Worm (Caenorhabditis elegans) whole organism, mixed stage, embryonic: ENCODE data around the gene C03B1.14.

Source experiments
- blmp-1 ChIP-seq: fragments of 150-350 bp; optimal IDR thresholded peaks from 2 replicates; lab custom pipeline; 2014; ENCODE audit warnings: missing biosample characterization, missing genetic modification characterization
- ceh-83 ChIP-seq: fragments of 200-800 bp; sonication (Bioruptor generic); optimal IDR thresholded peaks from 2 replicates; lab custom pipeline; 2018; ENCODE audit warnings: mild to moderate bottlenecking, missing genetic modification characterization, missing compliant biosample characterization
- ces-1 ChIP-seq: fragments of 150-350 bp; optimal IDR thresholded peaks from 2 replicates; lab custom pipeline; 2014; ENCODE audit warnings: missing biosample characterization, missing genetic modification reagents, missing genetic modification characterization
- elt-1 ChIP-seq: sonication (generic microtip); optimal IDR thresholded peaks from 2 replicates; lab custom pipeline; 2017; ENCODE audit warnings: missing genetic modification characterization, mild to moderate bottlenecking, missing compliant biosample characterization, antibody characterized with exemption, moderate library complexity, borderline replicate concordance; ENCODE audit not compliant: insufficient read depth
- lin-32 ChIP-seq: fragments of 200-800 bp; sonication (Bioruptor generic); optimal IDR thresholded peaks from 2 replicates; lab custom pipeline; 2018; ENCODE audit warnings: mild to moderate bottlenecking, missing genetic modification characterization, missing compliant biosample characterization
- nhr-12 ChIP-seq: fragments of 150-350 bp; optimal IDR thresholded peaks from 2 replicates; lab custom pipeline; 2014; ENCODE audit warnings: missing biosample characterization, missing genetic modification characterization
- nhr-237 ChIP-seq: fragments of 150-350 bp; optimal IDR thresholded peaks from 2 replicates; lab custom pipeline; 2014; ENCODE audit warnings: missing biosample characterization, missing genetic modification characterization
- nhr-28 ChIP-seq: fragments of 150-350 bp; optimal IDR thresholded peaks from 2 replicates; lab custom pipeline; 2014; ENCODE audit warnings: missing biosample characterization, missing genetic modification characterization
- pha-4 ChIP-seq: fragments of 150-350 bp; optimal IDR thresholded peaks from 2 replicates; lab custom pipeline; 2018; ENCODE audit warnings: missing biosample characterization, missing genetic modification reagents, missing genetic modification characterization
- sptf-1 ChIP-seq: sonication (generic microtip); optimal IDR thresholded peaks from 2 replicates; lab custom pipeline; 2017; ENCODE audit warnings: mild to moderate bottlenecking, missing genetic modification characterization, moderate library complexity, missing compliant biosample characterization
- unc-62 ChIP-seq: fragments of 150-350 bp; optimal IDR thresholded peaks from 2 replicates; lab custom pipeline; 2014; ENCODE audit warnings: missing biosample characterization, missing genetic modification reagents, missing genetic modification characterization
- ztf-11 ChIP-seq: fragments of 150-350 bp; optimal IDR thresholded peaks from 2 replicates; lab custom pipeline; 2014; ENCODE audit warnings: missing biosample characterization, missing genetic modification characterization

ce11 chrX:6345785-6346184, 14.8 kb downstream of the C03B1.14 start:
- TF ChIP-seq blmp-1 (no peak), pha-4 (no peak), nhr-28 (tag; lab: Kevin White, UChicago) (no peak), lin-32 (no peak), unc-62 (GFP tag; lab: Kevin White, UChicago) (no peak), ztf-11 (no peak), nhr-237 (tag; lab: Kevin White, UChicago) (no peak), nhr-12 (no peak), ceh-83 (GFP tag; lab: Kevin White, UChicago) (no peak), elt-1 (no peak), sptf-1 (no peak), ces-1 (GFP tag; lab: Kevin White, UChicago) (no peak)
